Worm (Caenorhabditis elegans) whole organism, young adult: ENCODE results near the gene srz-18.

Experiments used
- D2030.7 ChIP-seq: fragments of 200-800 bp; sonication (Bioruptor generic); IDR thresholded peaks from 2 replicates; pipeline ENCODE4 v1.3.6; 2022; ENCODE audit warnings: missing genetic modification reagents, missing genetic modification characterization, missing compliant biosample characterization
- pha-4 ChIP-seq: fragments of 150-350 bp; sonication (generic microtip); optimal IDR thresholded peaks from 2 replicates; lab custom pipeline; 2014; ENCODE audit warnings: missing biosample characterization, missing genetic modification reagents, missing genetic modification characterization
- snpc-1.3 ChIP-seq: sonication (generic microtip); optimal IDR thresholded peaks from 2 replicates; lab custom pipeline; 2017; ENCODE audit warnings: missing genetic modification characterization, mild to moderate bottlenecking, missing compliant biosample characterization, antibody characterized with exemption, moderate library complexity, missing genotype, missing genetic modification reagents; ENCODE audit not compliant: insufficient read depth

DNA sequence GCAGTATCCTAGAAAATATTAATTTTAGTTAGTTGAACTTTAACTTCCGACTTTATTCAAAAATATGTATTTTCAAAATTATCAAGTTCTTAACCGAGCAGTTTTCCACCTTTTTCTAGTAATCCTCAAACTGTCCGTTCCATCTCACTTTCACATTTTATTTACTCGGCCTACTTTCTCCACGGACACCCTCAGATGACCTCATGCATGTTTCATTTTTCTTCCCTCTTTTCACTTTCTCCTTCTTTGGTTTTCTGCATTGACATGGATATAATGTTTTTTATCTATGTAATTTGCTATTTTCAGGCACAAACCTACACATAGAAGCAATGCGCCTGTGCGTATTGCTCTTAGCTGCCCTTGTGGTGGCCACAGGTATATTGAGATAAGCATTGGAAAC, 40.4 kb downstream of the srz-18 start, which contains the start of gene mlt-11:
- TF ChIP-seq pha-4, result no peak
- TF ChIP-seq D2030.7 (GFP tag; lab: Robert Waterston, UW), result no peak
- TF ChIP-seq snpc-1.3 (tag; lab: Kevin White, UChicago), result no peak
